Worm (Caenorhabditis elegans): ENCODE data around the gene fbxa-181.

DNA sequence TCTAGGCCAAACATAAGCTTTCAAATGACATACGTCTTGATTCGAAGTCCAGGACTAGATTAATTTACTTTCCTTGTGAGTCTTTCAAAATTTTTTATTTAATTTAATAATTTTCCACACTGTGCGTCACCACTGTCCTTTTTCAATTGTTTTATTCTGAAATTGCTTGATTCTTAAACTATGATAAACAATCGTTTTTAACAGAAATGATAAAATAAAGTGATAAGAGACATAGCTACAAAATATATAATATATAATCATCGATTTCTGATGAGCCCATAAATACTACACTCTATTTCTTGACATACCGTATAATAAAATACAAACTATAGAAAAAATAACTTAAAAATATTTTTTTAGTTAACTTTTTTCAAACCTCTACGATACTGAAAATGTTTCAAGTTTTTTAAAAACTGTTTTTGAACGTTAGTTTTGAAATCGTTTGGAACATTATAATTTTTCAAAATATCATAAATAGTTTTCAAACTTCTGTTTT, 43.3 kb downstream of the fbxa-181 start, which contains the start of gene nas-24:
- no peak for TF ChIP-seq ceh-14 (tag; optimal IDR thresholded peaks at IDR 0.05)
- TF ChIP-seq sox-4 (tag; optimal IDR thresholded peaks at IDR 0.05), result no peak
- TF ChIP-seq npax-4 (tag; optimal IDR thresholded peaks at IDR 0.05), result no peak
- TF ChIP-seq ama-1 (optimal IDR thresholded peaks at IDR 0.05), result no peak
- TF ChIP-seq C38D4.7 (GFP tag; optimal IDR thresholded peaks at IDR 0.05), result no peak
- TF ChIP-seq ceh-9 (tag; optimal IDR thresholded peaks at IDR 0.05), result no peak
- TF ChIP-seq elt-2 (tag; optimal IDR thresholded peaks at IDR 0.05), result no peak
- no peak for TF ChIP-seq K09A11.1 (tag; optimal IDR thresholded peaks at IDR 0.05; ENCODE audit: insufficient read depth)
- no peak for TF ChIP-seq unc-86 (tag; optimal IDR thresholded peaks at IDR 0.05)
- no peak for TF ChIP-seq nfya-1 (tag; optimal IDR thresholded peaks at IDR 0.05)
- TF ChIP-seq pqm-1 (tag; optimal IDR thresholded peaks at IDR 0.05), result no peak
- TF ChIP-seq pha-4 (tag; optimal IDR thresholded peaks at IDR 0.05), result no peak
- no peak for TF ChIP-seq nhr-232 (tag; optimal IDR thresholded peaks at IDR 0.05)
